Worm (Caenorhabditis elegans): Measurements from ENCODE around the gene brap-2.

The brap-2 gene

ce11 chrII:5353642-5354041 is 39.3 kb downstream of the brap-2 start:
- TF ChIP-seq T22C8.4 (GFP tag; IDR thresholded peaks at IDR 0.05) (no peak), cog-1 (tag; optimal IDR thresholded peaks at IDR 0.05) (no peak), ztf-23 (GFP tag; IDR thresholded peaks at IDR 0.05) (no peak), klf-2 (GFP tag; conservative IDR thresholded peaks at IDR 0.05) (no peak), ref-1 (GFP tag; conservative IDR thresholded peaks at IDR 0.05) (no peak), tab-1 (GFP tag; IDR thresholded peaks at IDR 0.05) (no peak), flt-1 (GFP tag; IDR thresholded peaks at IDR 0.05) (no peak)

ce11 chrII:5351799-5352198 is 41.2 kb downstream of the brap-2 start, which contains the start of gene F09E5.7:
Gene F09E5.7 (plus strand): TSS chrII:5352099.
- TF ChIP-seq ztf-29 (GFP tag; IDR thresholded peaks at IDR 0.05) = no peak
- TF ChIP-seq klf-2 (GFP tag; conservative IDR thresholded peaks at IDR 0.05) = no peak
- no peak for TF ChIP-seq cog-1 (tag; optimal IDR thresholded peaks at IDR 0.05)

- TF ChIP-seq klf-2 (GFP tag; conservative IDR thresholded peaks at IDR 0.05) (0 out of 2 replicates have a peak, but pooled peaks have one; percentile 55), tab-1 (GFP tag; IDR thresholded peaks at IDR 0.05) (0 out of 2 replicates have a peak, but pooled peaks have one; percentile 45), ztf-23 (GFP tag; IDR thresholded peaks at IDR 0.05) (peak; percentile 84), flt-1 (GFP tag; IDR thresholded peaks at IDR 0.05) (peak; percentile 81; the same call in 1 of the 2 replicates)
Observed at ce11 chrII:5350357-5350756, 42.6 kb downstream of the brap-2 start, which contains the start of gene F09E5.8. Gene F09E5.8 (plus strand): TSS chrII:5350669.

ce11 chrII:5346350-5346749 is 46.6 kb downstream of the brap-2 start:
- TF ChIP-seq flt-1 (GFP tag; IDR thresholded peaks at IDR 0.05) (peak; percentile 87), ztf-23 (GFP tag; IDR thresholded peaks at IDR 0.05) (peak; percentile 92), tab-1 (GFP tag; IDR thresholded peaks at IDR 0.05) (peak; percentile 81), klf-2 (GFP tag; conservative IDR thresholded peaks at IDR 0.05) (peak; percentile 81), ztf-29 (GFP tag; IDR thresholded peaks at IDR 0.05) (peak; percentile 75)

ce11 chrII:5344775-5345174 is 48.2 kb downstream of the brap-2 start, which contains the start of gene F09E5.14:
Gene F09E5.14 (minus strand): TSS chrII:5344875.
- TF ChIP-seq med-1 (GFP tag; optimal IDR thresholded peaks at IDR 0.05; ENCODE audit: insufficient read depth) (no peak), ztf-23 (GFP tag; IDR thresholded peaks at IDR 0.05) (no peak), klf-2 (GFP tag; conservative IDR thresholded peaks at IDR 0.05) (no peak), ztf-29 (GFP tag; IDR thresholded peaks at IDR 0.05) (no peak), tab-1 (GFP tag; IDR thresholded peaks at IDR 0.05) (no peak), ref-1 (GFP tag; conservative IDR thresholded peaks at IDR 0.05) (no peak), flt-1 (GFP tag; IDR thresholded peaks at IDR 0.05) (no peak), T22C8.4 (GFP tag; IDR thresholded peaks at IDR 0.05) (no peak), cog-1 (tag; optimal IDR thresholded peaks at IDR 0.05) (no peak)

- TF ChIP-seq tab-1 (GFP tag; IDR thresholded peaks at IDR 0.05) = no peak
- no peak for TF ChIP-seq flt-1 (GFP tag; IDR thresholded peaks at IDR 0.05)
- no peak for TF ChIP-seq ref-1 (GFP tag; conservative IDR thresholded peaks at IDR 0.05)
- no peak for TF ChIP-seq T22C8.4 (GFP tag; IDR thresholded peaks at IDR 0.05)
- TF ChIP-seq med-1 (GFP tag; optimal IDR thresholded peaks at IDR 0.05; ENCODE audit: insufficient read depth) = no peak
- TF ChIP-seq ztf-29 (GFP tag; IDR thresholded peaks at IDR 0.05) = no peak
- TF ChIP-seq ztf-23 (GFP tag; IDR thresholded peaks at IDR 0.05) = no peak
- TF ChIP-seq cog-1 (tag; optimal IDR thresholded peaks at IDR 0.05) = no peak
- TF ChIP-seq klf-2 (GFP tag; conservative IDR thresholded peaks at IDR 0.05) = no peak
Observed at ce11 chrII:5342412-5342811, 50.6 kb downstream of the brap-2 start.

- no peak for TF ChIP-seq ref-1 (GFP tag; conservative IDR thresholded peaks at IDR 0.05)
- TF ChIP-seq cog-1 (tag; optimal IDR thresholded peaks at IDR 0.05) = no peak
- TF ChIP-seq tab-1 (GFP tag; IDR thresholded peaks at IDR 0.05) = no peak
- TF ChIP-seq ztf-29 (GFP tag; IDR thresholded peaks at IDR 0.05) = no peak
- no peak for TF ChIP-seq klf-2 (GFP tag; conservative IDR thresholded peaks at IDR 0.05)
- no peak for TF ChIP-seq ztf-23 (GFP tag; IDR thresholded peaks at IDR 0.05)
Observed at ce11 chrII:5341573-5341972, 51.4 kb downstream of the brap-2 start.

- no peak for TF ChIP-seq ref-1 (GFP tag; conservative IDR thresholded peaks at IDR 0.05)
- TF ChIP-seq flt-1 (GFP tag; IDR thresholded peaks at IDR 0.05) = no peak
- no peak for TF ChIP-seq tab-1 (GFP tag; IDR thresholded peaks at IDR 0.05)
- TF ChIP-seq ztf-23 (GFP tag; IDR thresholded peaks at IDR 0.05) = no peak
- no peak for TF ChIP-seq med-1 (GFP tag; optimal IDR thresholded peaks at IDR 0.05; ENCODE audit: insufficient read depth)
Observed at ce11 chrII:5340672-5341568, 52.1 kb downstream of the brap-2 start.
